Fruit fly (Drosophila melanogaster): ENCODE measurements around the gene bru2.

Gene bru2

dm6 chr2L:12427487-12428101 lies 83.6 kb downstream of the bru2 start, which contains the start of the genes CG5446 and Trm1 (continued):
- TF ChIP-seq CG2120 (GFP tag; optimal IDR thresholded peaks at IDR 0.05): peak; percentile 53
- peak; percentile 42 for TF ChIP-seq CG6854 (GFP tag; optimal IDR thresholded peaks at IDR 0.05)
- peak; percentile 75 for TF ChIP-seq CG13775 (GFP tag; optimal IDR thresholded peaks at IDR 0.05)
- peak; percentile 39; the same call in 1 of the 2 replicates for TF ChIP-seq CG6272 (GFP tag; IDR thresholded peaks at IDR 0.05)
- TF ChIP-seq Hr78 (GFP tag; optimal IDR thresholded peaks at IDR 0.05): peak in 1 of 2 experiments; percentile 10
- TF ChIP-seq Spps (tag; optimal IDR thresholded peaks at IDR 0.05): peak; percentile 47
- TF ChIP-seq CG17359 (tag; optimal IDR thresholded peaks at IDR 0.05): peak; percentile 69
- TF ChIP-seq CG32532 (GFP tag; IDR thresholded peaks at IDR 0.05): peak; percentile 51; the same call in 1 of the 2 replicates
- TF ChIP-seq gce (GFP tag; IDR thresholded peaks at IDR 0.05): no peak
- peak; percentile 8 for TF ChIP-seq mam (GFP tag; optimal IDR thresholded peaks at IDR 0.05)
- TF ChIP-seq CG2712 (tag; optimal IDR thresholded peaks at IDR 0.05): peak; percentile 87
- TF ChIP-seq CG1233 (GFP tag; optimal IDR thresholded peaks at IDR 0.05): peak; percentile 41
- TF ChIP-seq Antp (GFP tag; optimal IDR thresholded peaks at IDR 0.05): no peak
- no peak for TF ChIP-seq CG3163 (GFP tag; optimal IDR thresholded peaks at IDR 0.05)
- peak; percentile 87 for TF ChIP-seq CG14710 (tag; optimal IDR thresholded peaks at IDR 0.05)
- TF ChIP-seq Trl (optimal IDR thresholded peaks at IDR 0.05): no peak
- TF ChIP-seq Trl (GFP tag; optimal IDR thresholded peaks at IDR 0.05): no peak
- TF ChIP-seq CG7357 (GFP tag; IDR thresholded peaks at IDR 0.05): no peak
- no peak for TF ChIP-seq CG9876 (GFP tag; optimal IDR thresholded peaks at IDR 0.05)
- no peak for TF ChIP-seq inv (GFP tag; IDR thresholded peaks at IDR 0.05; ENCODE audit: partially characterized antibody)
- no peak for TF ChIP-seq CG3995 (GFP tag; optimal IDR thresholded peaks at IDR 0.05)
- peak; percentile 86 for TF ChIP-seq CG12659 (GFP tag; optimal IDR thresholded peaks at IDR 0.05)
- TF ChIP-seq CG8388 (GFP tag; optimal IDR thresholded peaks at IDR 0.05): peak; percentile 74
- peak; percentile 82 for TF ChIP-seq grau (tag; optimal IDR thresholded peaks at IDR 0.05)
- peak; percentile 51; the same call in 1 of the 2 replicates for TF ChIP-seq ttk (GFP tag; IDR thresholded peaks at IDR 0.05)
- no peak for TF ChIP-seq croc (GFP tag; conservative IDR thresholded peaks at IDR 0.05)
- peak; percentile 74 for TF ChIP-seq Dek (tag; optimal IDR thresholded peaks at IDR 0.05)
- peak; percentile 64 for TF ChIP-seq CG1602 (GFP tag; optimal IDR thresholded peaks at IDR 0.05)
- TF ChIP-seq CG7372 (GFP tag; IDR thresholded peaks at IDR 0.05): 0 out of 2 replicates have a peak, but pooled peaks have one; percentile 40
- TF ChIP-seq CG5180 (GFP tag; optimal IDR thresholded peaks at IDR 0.05): peak; percentile 20
- no peak for TF ChIP-seq Mad (GFP tag; optimal IDR thresholded peaks at IDR 0.05)
- no peak for TF ChIP-seq z (GFP tag; IDR thresholded peaks at IDR 0.05)
- no peak for TF ChIP-seq CG11398 (GFP tag; optimal IDR thresholded peaks at IDR 0.05)
- no peak for TF ChIP-seq wdn (GFP tag; IDR thresholded peaks at IDR 0.05)
- TF ChIP-seq corto (GFP tag; optimal IDR thresholded peaks at IDR 0.05): no peak
- no peak for TF ChIP-seq h (optimal IDR thresholded peaks at IDR 0.05)
- TF ChIP-seq sim (GFP tag; IDR thresholded peaks at IDR 0.05): no peak
- peak; percentile 95 for TF ChIP-seq MESR4 (GFP tag; optimal IDR thresholded peaks at IDR 0.05)
- TF ChIP-seq hbn (GFP tag; IDR thresholded peaks at IDR 0.05; ENCODE audit: partially characterized antibody): no peak
- TF ChIP-seq B-H1 (GFP tag; IDR thresholded peaks at IDR 0.05): no peak
- TF ChIP-seq Atf3 (GFP tag; optimal IDR thresholded peaks at IDR 0.05): no peak
- TF ChIP-seq run (tag; optimal IDR thresholded peaks at IDR 0.05): peak; percentile 45
- no peak for TF ChIP-seq CrebB (tag; optimal IDR thresholded peaks at IDR 0.05)
- TF ChIP-seq Asciz (GFP tag; optimal IDR thresholded peaks at IDR 0.05): peak; percentile 11
- no peak for TF ChIP-seq knrl (GFP tag; IDR thresholded peaks at IDR 0.05; ENCODE audit: partially characterized antibody)
- no peak for TF ChIP-seq NK7.1 (GFP tag; optimal IDR thresholded peaks at IDR 0.05)
- TF ChIP-seq CG13424 (tag; optimal IDR thresholded peaks at IDR 0.05): peak; percentile 86
- no peak for TF ChIP-seq wor (GFP tag; IDR thresholded peaks at IDR 0.05)
- TF ChIP-seq tna (GFP tag; IDR thresholded peaks at IDR 0.05; ENCODE audit: partially characterized antibody): no peak
- TF ChIP-seq Gsc (GFP tag; IDR thresholded peaks at IDR 0.05): no peak
- TF ChIP-seq Rx (GFP tag; IDR thresholded peaks at IDR 0.05): no peak

All from whole organism, embryonic.